Fruit fly (Drosophila melanogaster) whole organism, embryonic: ENCODE results near the gene Pak.

ENCODE experiments used
- ato ChIP-seq: fragments of 200-800 bp; sonication (Bioruptor generic); IDR thresholded peaks from 2 replicates; pipeline ENCODE4 v1.3.6; 2022; ENCODE audit warnings: missing biosample characterization, missing genetic modification characterization; ENCODE audit not compliant: partially characterized antibody
- dmrt99B ChIP-seq: fragments of 200-800 bp; sonication (Bioruptor generic); optimal IDR thresholded peaks from 2 replicates; lab custom pipeline; 2018; ENCODE audit warnings: missing biosample characterization, mild to moderate bottlenecking, missing genetic modification characterization, moderate library complexity
- fd96Cb ChIP-seq: fragments of 200-800 bp; sonication (Bioruptor generic); optimal IDR thresholded peaks from 2 replicates; lab custom pipeline; 2018; ENCODE audit warnings: missing biosample characterization, mild to moderate bottlenecking, missing genetic modification characterization, moderate library complexity
- tna ChIP-seq: fragments of 200-800 bp; sonication (Bioruptor generic); IDR thresholded peaks from 2 replicates; pipeline ENCODE4 v1.3.6; 2022; ENCODE audit warnings: missing biosample characterization, missing genetic modification characterization; ENCODE audit not compliant: partially characterized antibody

DNA sequence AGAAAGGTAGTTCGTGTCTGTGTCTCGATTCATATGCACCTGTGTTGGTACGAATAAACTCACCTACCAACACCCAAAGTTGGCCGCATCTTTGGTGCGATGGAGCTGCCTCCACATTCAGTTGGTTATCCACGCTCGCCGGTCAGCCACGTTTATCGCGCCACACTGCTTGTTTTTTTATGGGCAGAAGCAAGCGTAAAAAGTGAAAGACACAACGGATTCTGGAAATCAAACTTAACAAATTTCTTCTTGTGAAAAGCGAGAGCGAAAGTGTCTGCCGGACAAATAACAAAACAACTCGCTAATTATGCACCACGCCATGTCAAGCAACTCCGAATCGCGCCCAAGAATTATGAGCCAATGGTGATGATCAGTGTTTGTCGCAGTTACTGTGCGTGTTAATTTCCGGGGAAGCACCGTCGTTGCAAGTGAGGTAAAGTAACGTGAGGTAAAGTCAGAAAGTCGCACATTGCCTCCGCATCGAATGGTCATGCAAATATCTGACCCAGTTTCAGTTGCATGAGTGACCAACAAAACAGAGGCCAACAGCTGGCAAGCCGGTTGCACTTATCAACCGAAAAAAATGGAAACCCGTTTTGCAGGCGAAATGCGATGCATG, 38.9 kb upstream of the Pak start, which contains the start of gene Osi17:
- TF ChIP-seq fd96Cb (tag; lab: Kevin White, UChicago), result no peak
- no peak for TF ChIP-seq ato (GFP tag; lab: Robert Waterston, UW)
- TF ChIP-seq dmrt99B (tag; lab: Kevin White, UChicago), result no peak
- no peak for TF ChIP-seq tna (GFP tag; lab: Robert Waterston, UW)
